Fruit fly (Drosophila melanogaster) whole organism, prepupa: ENCODE data around the gene CCHa2.
A peak's percentile ranks its signal among the peaks of the same experiment; 100 is the strongest.

ENCODE experiments used
- Blimp-1 ChIP-seq: fragments of 200-800 bp; sonication (Bioruptor generic); optimal IDR thresholded peaks from 3 replicates; lab custom pipeline; 2017; ENCODE audit warnings: missing biosample characterization, missing genetic modification characterization, mild to moderate bottlenecking, moderate library complexity, missing genetic modification reagents
- CG10631 ChIP-seq: fragments of 200-800 bp; sonication (Bioruptor generic); optimal IDR thresholded peaks from 2 replicates; lab custom pipeline; 2016; ENCODE audit warnings: missing biosample characterization, missing genetic modification characterization
- CG10669 ChIP-seq: fragments of 200-800 bp; sonication (Bioruptor generic); optimal IDR thresholded peaks from 3 replicates; lab custom pipeline; 2018; ENCODE audit warnings: missing biosample characterization, mild to moderate bottlenecking, missing genetic modification characterization, moderate library complexity
- CG11762 ChIP-seq: fragments of 200-800 bp; sonication (Bioruptor generic); optimal IDR thresholded peaks from 3 replicates; lab custom pipeline; 2016; ENCODE audit warnings: missing biosample characterization, missing genetic modification characterization; ENCODE audit not compliant: insufficient read depth
- CG11902 ChIP-seq: fragments of 200-800 bp; sonication (Bioruptor generic); optimal IDR thresholded peaks from 3 replicates; lab custom pipeline; 2016; ENCODE audit warnings: missing biosample characterization, missing genetic modification characterization
- CG16779 ChIP-seq: fragments of 200-800 bp; sonication (Bioruptor generic); optimal IDR thresholded peaks from 3 replicates; lab custom pipeline; 2017; ENCODE audit warnings: missing biosample characterization, mild to moderate bottlenecking, missing genetic modification characterization
- CG3032 ChIP-seq: fragments of 200-800 bp; optimal IDR thresholded peaks from 2 replicates; lab custom pipeline; 2019; ENCODE audit warnings: missing biosample characterization, mild to moderate bottlenecking, missing genetic modification characterization, moderate library complexity
- CG34406 ChIP-seq: fragments of 200-800 bp; sonication (Bioruptor generic); optimal IDR thresholded peaks from 3 replicates; lab custom pipeline; 2016; ENCODE audit warnings: missing biosample characterization, missing genetic modification characterization
- CG3919 ChIP-seq: fragments of 200-800 bp; sonication (Bioruptor generic); optimal IDR thresholded peaks from 3 replicates; lab custom pipeline; 2016; ENCODE audit warnings: missing biosample characterization, missing genetic modification characterization
- CG4318 ChIP-seq: fragments of 200-800 bp; sonication (Bioruptor generic); optimal IDR thresholded peaks from 3 replicates; lab custom pipeline; 2017; ENCODE audit warnings: missing biosample characterization, mild to moderate bottlenecking, missing genetic modification characterization
- CG6163 ChIP-seq: fragments of 200-800 bp; sonication (Bioruptor generic); IDR thresholded peaks from 3 replicates; pipeline ENCODE4 v1.3.6; 2022; ENCODE audit warnings: missing biosample characterization, missing genetic modification characterization
- CG6276 ChIP-seq: fragments of 200-800 bp; sonication (Bioruptor generic); optimal IDR thresholded peaks from 2 replicates; lab custom pipeline; 2017; ENCODE audit warnings: missing biosample characterization, mild to moderate bottlenecking, missing genetic modification characterization
- CG6792 ChIP-seq: fragments of 200-800 bp; sonication (Bioruptor generic); optimal IDR thresholded peaks from 3 replicates; lab custom pipeline; 2016; ENCODE audit warnings: missing biosample characterization, missing genetic modification characterization
- CG6808 ChIP-seq: fragments of 200-800 bp; sonication (Bioruptor generic); optimal IDR thresholded peaks from 3 replicates; lab custom pipeline; 2017; ENCODE audit warnings: missing biosample characterization, missing genetic modification characterization, mild to moderate bottlenecking, moderate library complexity, missing genetic modification reagents
- CG7368 ChIP-seq: fragments of 200-800 bp; sonication (Bioruptor generic); optimal IDR thresholded peaks from 3 replicates; lab custom pipeline; 2016; ENCODE audit warnings: missing biosample characterization, missing genetic modification characterization
- CG8119 ChIP-seq: fragments of 200-800 bp; sonication (Bioruptor generic); IDR thresholded peaks from 3 replicates; pipeline ENCODE4 v1.3.6; 2022; ENCODE audit warnings: missing biosample characterization, missing genetic modification characterization
- CG8632 ChIP-seq: fragments of 200-800 bp; sonication (Bioruptor generic); optimal IDR thresholded peaks from 3 replicates; lab custom pipeline; 2016; ENCODE audit warnings: missing biosample characterization, missing genetic modification characterization
- CG9139 ChIP-seq: fragments of 200-800 bp; sonication (Bioruptor generic); optimal IDR thresholded peaks from 3 replicates; lab custom pipeline; 2017; ENCODE audit warnings: missing biosample characterization, mild to moderate bottlenecking, missing genetic modification characterization
- Eip75B ChIP-seq: fragments of 200-800 bp; sonication (Bioruptor generic); optimal IDR thresholded peaks from 3 replicates; lab custom pipeline; 2016; ENCODE audit warnings: missing biosample characterization, missing genetic modification characterization
- Eip78C ChIP-seq: fragments of 200-800 bp; sonication (Bioruptor generic); peaks from one replicate; lab custom pipeline; 2016; ENCODE audit warnings: missing biosample characterization, missing genetic modification characterization
- Ets21C ChIP-seq: fragments of 200-800 bp; sonication (Bioruptor generic); optimal IDR thresholded peaks from 3 replicates; lab custom pipeline; 2016; ENCODE audit warnings: missing biosample characterization, missing genetic modification characterization
- Gug ChIP-seq: fragments of 200-800 bp; sonication (Bioruptor generic); IDR thresholded peaks from 2 replicates; pipeline ENCODE4 v1.3.6; 2022; ENCODE audit warnings: missing biosample characterization, missing genetic modification characterization
- Hr38 ChIP-seq: sonication (Bioruptor generic); optimal IDR thresholded peaks from 2 replicates; lab custom pipeline; 2016; ENCODE audit warnings: missing biosample characterization, missing genetic modification characterization
- Hr39 ChIP-seq: fragments of 200-800 bp; sonication (Bioruptor generic); optimal IDR thresholded peaks from 2 replicates; lab custom pipeline; 2016; ENCODE audit warnings: missing biosample characterization, missing genetic modification characterization
- Hr4 ChIP-seq: fragments of 200-800 bp; sonication (Bioruptor generic); optimal IDR thresholded peaks from 3 replicates; lab custom pipeline; 2016; ENCODE audit warnings: missing biosample characterization, missing genetic modification characterization
- Lpt ChIP-seq: fragments of 200-800 bp; sonication (Bioruptor generic); optimal IDR thresholded peaks from 3 replicates; lab custom pipeline; 2016; ENCODE audit warnings: missing biosample characterization, missing genetic modification characterization
- Met ChIP-seq: fragments of 200-800 bp; sonication (Bioruptor generic); optimal IDR thresholded peaks from 3 replicates; lab custom pipeline; 2016; ENCODE audit warnings: missing biosample characterization, missing genetic modification characterization
- OdsH ChIP-seq: fragments of 200-800 bp; sonication (Bioruptor generic); optimal IDR thresholded peaks from 3 replicates; lab custom pipeline; 2016; ENCODE audit warnings: missing biosample characterization, missing genetic modification characterization
- Smox ChIP-seq: fragments of 200-800 bp; sonication (Bioruptor generic); optimal IDR thresholded peaks from 3 replicates; lab custom pipeline; 2016; ENCODE audit warnings: missing biosample characterization, missing genetic modification characterization
- Sox14 ChIP-seq: fragments of 200-800 bp; sonication (Bioruptor generic); optimal IDR thresholded peaks from 3 replicates; lab custom pipeline; 2016; ENCODE audit warnings: missing biosample characterization, missing genetic modification characterization
- Sox15 ChIP-seq: fragments of 200-800 bp; sonication (Bioruptor generic); optimal IDR thresholded peaks from 3 replicates; lab custom pipeline; 2016; ENCODE audit warnings: missing biosample characterization, missing genetic modification characterization
- achi ChIP-seq: fragments of 200-800 bp; sonication (Bioruptor generic); optimal IDR thresholded peaks from 3 replicates; lab custom pipeline; 2016; ENCODE audit warnings: missing biosample characterization, missing genetic modification characterization
- dsx ChIP-seq: fragments of 200-800 bp; optimal IDR thresholded peaks from 3 replicates; lab custom pipeline; 2019; ENCODE audit warnings: missing biosample characterization, mild to moderate bottlenecking, missing genetic modification characterization, moderate library complexity; ENCODE audit not compliant: poor library complexity, severe bottlenecking
- eg ChIP-seq: fragments of 200-800 bp; sonication (Bioruptor generic); IDR thresholded peaks from 3 replicates; pipeline ENCODE4 v1.3.6; 2022; ENCODE audit warnings: missing biosample characterization, missing genetic modification characterization
- esn ChIP-seq: fragments of 200-800 bp; sonication (Bioruptor generic); optimal IDR thresholded peaks from 2 replicates; lab custom pipeline; 2016; ENCODE audit warnings: missing biosample characterization, mild to moderate bottlenecking, missing genetic modification characterization, moderate library complexity
- fkh ChIP-seq: fragments of 200-800 bp; sonication (Bioruptor generic); optimal IDR thresholded peaks from 3 replicates; lab custom pipeline; 2017; ENCODE audit warnings: missing biosample characterization, mild to moderate bottlenecking, missing genetic modification characterization, moderate library complexity
- lz ChIP-seq: fragments of 200-800 bp; sonication (Bioruptor generic); optimal IDR thresholded peaks from 3 replicates; lab custom pipeline; 2016; ENCODE audit warnings: missing biosample characterization, missing genetic modification characterization
- net ChIP-seq: fragments of 200-800 bp; sonication (Bioruptor generic); optimal IDR thresholded peaks from 3 replicates; lab custom pipeline; 2016; ENCODE audit warnings: missing biosample characterization, missing genetic modification characterization
- pdm3 ChIP-seq: fragments of 200-800 bp; sonication (Bioruptor generic); optimal IDR thresholded peaks from 3 replicates; lab custom pipeline; 2016; ENCODE audit warnings: missing biosample characterization, missing genetic modification characterization
- salr ChIP-seq, 2 experiments: fragments of 200-800 bp; sonication (Bioruptor generic); optimal IDR thresholded peaks; 3 replicates each; lab custom pipeline; 2016 to 2018; ENCODE audit warnings: missing biosample characterization in 2 of 2, missing genetic modification characterization in 2 of 2, mild to moderate bottlenecking in 1 of 2
- spab ChIP-seq: fragments of 200-800 bp; sonication (Bioruptor generic); optimal IDR thresholded peaks from 2 replicates; lab custom pipeline; 2017; ENCODE audit warnings: missing biosample characterization, mild to moderate bottlenecking, missing genetic modification characterization, missing genetic modification reagents
- svp ChIP-seq: fragments of 200-800 bp; sonication (Bioruptor generic); peaks from one replicate; lab custom pipeline; 2016; ENCODE audit warnings: missing biosample characterization, missing genetic modification characterization
- vri ChIP-seq: fragments of 200-800 bp; sonication (Bioruptor generic); optimal IDR thresholded peaks from 3 replicates; lab custom pipeline; 2016; ENCODE audit warnings: missing biosample characterization, mild to moderate bottlenecking, missing genetic modification characterization

CCHa2 gene

dm6 chr3R:13395133-13395532 is at the start of gene CCHa2:
Gene CCHa2 (minus strand): TSS chr3R:13395197.
- TF ChIP-seq net (no peak), CG4318 (GFP tag; lab: Kevin White, UChicago) (no peak), CG10631 (no peak), CG16779 (tag; lab: Kevin White, UChicago) (no peak), Hr38 (GFP tag; lab: Kevin White, UChicago) (no peak), CG11762 (GFP tag; lab: Kevin White, UChicago) (no peak), OdsH (GFP tag; lab: Kevin White, UChicago) (no peak), CG11902 (GFP tag; lab: Kevin White, UChicago) (no peak), CG3919 (no peak), Hr4 (GFP tag; lab: Kevin White, UChicago) (no peak), CG6808 (GFP tag; lab: Kevin White, UChicago) (no peak), Sox14 (GFP tag; lab: Kevin White, UChicago) (no peak), Sox15 (GFP tag; lab: Kevin White, UChicago) (no peak), CG9139 (GFP tag; lab: Kevin White, UChicago) (no peak), CG3032 (tag; lab: Kevin White, UChicago) (no peak), CG6163 (GFP tag; lab: Robert Waterston, UW) (no peak), salr (GFP tag; optimal IDR thresholded peaks at IDR 0.05; lab: Kevin White, UChicago) (no peak), CG8632 (GFP tag; lab: Kevin White, UChicago) (no peak), svp (GFP tag; lab: Kevin White, UChicago) (no peak), Smox (GFP tag; lab: Kevin White, UChicago) (no peak)

dm6 chr3R:13441703-13442102 is 46.7 kb upstream of the CCHa2 start:
- TF ChIP-seq fkh (GFP tag; lab: Kevin White, UChicago) (peak; percentile 74), Sox15 (GFP tag; lab: Kevin White, UChicago) (no peak)

- TF ChIP-seq CG16779 (tag; lab: Kevin White, UChicago) (no peak), svp (GFP tag; lab: Kevin White, UChicago) (no peak), Hr39 (GFP tag; lab: Kevin White, UChicago) (no peak), CG6276 (GFP tag; lab: Kevin White, UChicago) (no peak), Gug (GFP tag; lab: Robert Waterston, UW) (no peak), CG7368 (GFP tag; lab: Kevin White, UChicago) (no peak), spab (no peak), Eip75B (GFP tag; lab: Kevin White, UChicago) (no peak), lz (GFP tag; lab: Kevin White, UChicago) (no peak), dsx (GFP tag; lab: Kevin White, UChicago) (no peak), esn (GFP tag; lab: Kevin White, UChicago) (no peak), Ets21C (GFP tag; lab: Kevin White, UChicago) (no peak), Blimp-1 (GFP tag; lab: Kevin White, UChicago) (no peak)
Observed at dm6 chr3R:13435836-13436235, 40.8 kb upstream of the CCHa2 start.

dm6 chr3R:13434325-13435168 is 39.5 kb upstream of the CCHa2 start, which contains the start of gene yrt:
Gene yrt (minus strand): TSS chr3R:13434984.
- TF ChIP-seq CG16779 (tag; lab: Kevin White, UChicago) (peak; percentile 20), CG6276 (GFP tag; lab: Kevin White, UChicago) (peak; percentile 46), pdm3 (GFP tag; lab: Kevin White, UChicago) (no peak), dsx (GFP tag; lab: Kevin White, UChicago) (no peak), CG8632 (GFP tag; lab: Kevin White, UChicago) (no peak), Smox (GFP tag; lab: Kevin White, UChicago) (no peak), achi (GFP tag; lab: Kevin White, UChicago) (no peak), CG10669 (GFP tag; lab: Kevin White, UChicago) (no peak), eg (0 out of 3 replicates have a peak, but pooled peaks have one; percentile 18), Eip78C (GFP tag; lab: Kevin White, UChicago) (peak; percentile 72), CG6792 (GFP tag; lab: Kevin White, UChicago) (no peak), fkh (GFP tag; lab: Kevin White, UChicago) (peak; percentile 68), CG3032 (tag; lab: Kevin White, UChicago) (no peak), CG8119 (peak; percentile 47; the same call in 2 of the 3 replicates), Met (GFP tag; lab: Kevin White, UChicago) (no peak), net (no peak), vri (GFP tag; lab: Kevin White, UChicago) (no peak), CG7368 (GFP tag; lab: Kevin White, UChicago) (no peak), CG34406 (GFP tag; lab: Kevin White, UChicago) (no peak), CG11762 (GFP tag; lab: Kevin White, UChicago) (no peak), Lpt (GFP tag; lab: Kevin White, UChicago) (peak; percentile 43), CG10631 (no peak), Hr4 (GFP tag; lab: Kevin White, UChicago) (no peak)
